Fruit fly (Drosophila melanogaster) whole organism, embryonic: ENCODE data around the gene Ubqn.

Source experiments
- ATbp ChIP-seq: fragments of 200-800 bp; sonication (Bioruptor generic); optimal IDR thresholded peaks from 2 replicates; lab custom pipeline; 2017; ENCODE audit warnings: missing biosample characterization, mild to moderate bottlenecking, missing genetic modification characterization, missing genetic modification reagents
- Abd-B ChIP-seq: fragments of 200-800 bp; sonication (Bioruptor generic); optimal IDR thresholded peaks from 2 replicates; lab custom pipeline; 2018; ENCODE audit warnings: missing biosample characterization, mild to moderate bottlenecking, missing genetic modification characterization, moderate library complexity
- BEAF-32 ChIP-seq: fragments of 200-800 bp; sonication (Bioruptor generic); optimal IDR thresholded peaks from 3 replicates; lab custom pipeline; 2017; ENCODE audit warnings: missing biosample characterization, missing genetic modification characterization, mild to moderate bottlenecking, moderate library complexity, missing genetic modification reagents
- BtbVII ChIP-seq: fragments of 200-800 bp; sonication (Bioruptor generic); optimal IDR thresholded peaks from 3 replicates; lab custom pipeline; 2017; ENCODE audit warnings: missing biosample characterization, mild to moderate bottlenecking, missing genetic modification characterization
- CG10209 ChIP-seq: fragments of 200-800 bp; sonication (Bioruptor generic); optimal IDR thresholded peaks from 3 replicates; lab custom pipeline; 2017; ENCODE audit warnings: missing biosample characterization, mild to moderate bottlenecking, missing genetic modification characterization, missing genetic modification reagents
- CG10462 ChIP-seq: fragments of 200-800 bp; sonication (Bioruptor generic); optimal IDR thresholded peaks from 2 replicates; lab custom pipeline; 2016; ENCODE audit warnings: missing biosample characterization, missing genetic modification characterization
- CG13287 ChIP-seq: fragments of 200-800 bp; sonication (Bioruptor generic); IDR thresholded peaks from 2 replicates; pipeline ENCODE4 v1.3.6; 2022; ENCODE audit warnings: missing biosample characterization, missing genetic modification characterization; ENCODE audit not compliant: partially characterized antibody
- CG14050 ChIP-seq: fragments of 200-800 bp; sonication (Bioruptor generic); IDR thresholded peaks from 3 replicates; pipeline ENCODE4 v1.3.6; 2022; ENCODE audit warnings: missing biosample characterization, missing genetic modification characterization
- CG15696 ChIP-seq: fragments of 200-800 bp; sonication (Bioruptor generic); optimal IDR thresholded peaks from 2 replicates; lab custom pipeline; 2019; ENCODE audit warnings: missing biosample characterization, mild to moderate bottlenecking, missing genetic modification characterization, moderate library complexity
- CG17612 ChIP-seq: fragments of 200-800 bp; sonication (Bioruptor generic); IDR thresholded peaks from 2 replicates; pipeline ENCODE4 v1.3.6; 2022; ENCODE audit warnings: missing biosample characterization, missing genetic modification characterization
- CG17802 ChIP-seq: fragments of 200-800 bp; sonication (Bioruptor generic); optimal IDR thresholded peaks from 2 replicates; lab custom pipeline; 2018; ENCODE audit warnings: missing biosample characterization, mild to moderate bottlenecking, missing genetic modification characterization, moderate library complexity
- CG1792 ChIP-seq: fragments of 200-800 bp; sonication (Bioruptor generic); optimal IDR thresholded peaks from 2 replicates; lab custom pipeline; 2016; ENCODE audit warnings: missing biosample characterization, missing genetic modification characterization
- CG18476 ChIP-seq: fragments of 200-800 bp; sonication (Bioruptor generic); optimal IDR thresholded peaks from 2 replicates; lab custom pipeline; 2016; ENCODE audit warnings: missing biosample characterization, mild to moderate bottlenecking, missing genetic modification characterization
- CG2202 ChIP-seq: fragments of 200-800 bp; sonication (Bioruptor generic); optimal IDR thresholded peaks from 2 replicates; lab custom pipeline; 2018; ENCODE audit warnings: missing biosample characterization, mild to moderate bottlenecking, missing genetic modification characterization
- CG30020 ChIP-seq: fragments of 200-800 bp; optimal IDR thresholded peaks from 2 replicates; lab custom pipeline; 2019; ENCODE audit warnings: missing biosample characterization, mild to moderate bottlenecking, missing genetic modification characterization, moderate library complexity
- CG4282 ChIP-seq: fragments of 200-800 bp; sonication (Bioruptor generic); optimal IDR thresholded peaks from 2 replicates; lab custom pipeline; 2016; ENCODE audit warnings: missing biosample characterization, missing genetic modification characterization
- CG5953 ChIP-seq: fragments of 200-800 bp; sonication (Bioruptor generic); IDR thresholded peaks from 2 replicates; pipeline ENCODE4 v1.3.6; 2022; ENCODE audit warnings: missing biosample characterization, missing genetic modification characterization
- CG6175 ChIP-seq: fragments of 200-800 bp; sonication (Bioruptor generic); IDR thresholded peaks from 3 replicates; pipeline ENCODE4 v1.3.6; 2022; ENCODE audit warnings: missing biosample characterization, missing genetic modification characterization
- CG6813 ChIP-seq: fragments of 200-800 bp; sonication (Bioruptor generic); optimal IDR thresholded peaks from 2 replicates; lab custom pipeline; 2017; ENCODE audit warnings: missing biosample characterization, missing genetic modification characterization, mild to moderate bottlenecking, moderate library complexity, missing genetic modification reagents
- CG7928 ChIP-seq: fragments of 200-800 bp; sonication (Bioruptor generic); optimal IDR thresholded peaks from 2 replicates; lab custom pipeline; 2017; ENCODE audit warnings: missing biosample characterization, mild to moderate bottlenecking, missing genetic modification characterization
- CG7987 ChIP-seq: fragments of 200-800 bp; sonication (Bioruptor generic); optimal IDR thresholded peaks from 2 replicates; lab custom pipeline; 2018; ENCODE audit warnings: missing biosample characterization, mild to moderate bottlenecking, missing genetic modification characterization, moderate library complexity
- CG8089 ChIP-seq: fragments of 200-800 bp; sonication (Bioruptor generic); optimal IDR thresholded peaks from 3 replicates; lab custom pipeline; 2016; ENCODE audit warnings: missing biosample characterization, missing genetic modification characterization
- CG8290 ChIP-seq, 3 experiments: fragments of 200-800 bp; sonication (Bioruptor generic); optimal IDR thresholded peaks; 2 replicates each; lab custom pipeline; 2016 to 2019; ENCODE audit warnings: missing biosample characterization in 3 of 3, missing genetic modification characterization in 3 of 3, mild to moderate bottlenecking in 2 of 3, moderate library complexity in 1 of 3
- Doc3 ChIP-seq: fragments of 200-800 bp; sonication (Bioruptor generic); IDR thresholded peaks from 3 replicates; pipeline ENCODE4 v1.3.6; 2022; ENCODE audit warnings: missing biosample characterization, missing genetic modification characterization; ENCODE audit not compliant: partially characterized antibody
- Elba2 ChIP-seq: fragments of 200-800 bp; sonication (Bioruptor generic); optimal IDR thresholded peaks from 3 replicates; lab custom pipeline; 2016; ENCODE audit warnings: missing biosample characterization, missing genetic modification characterization
- H15 ChIP-seq: fragments of 200-800 bp; sonication (Bioruptor generic); IDR thresholded peaks from 3 replicates; pipeline ENCODE4 v1.3.6; 2022; ENCODE audit warnings: missing biosample characterization, missing genetic modification characterization
- Neu2 ChIP-seq: fragments of 200-800 bp; sonication (Bioruptor generic); optimal IDR thresholded peaks from 3 replicates; lab custom pipeline; 2016; ENCODE audit warnings: missing biosample characterization, missing genetic modification characterization, borderline replicate concordance
- Poxn ChIP-seq: fragments of 200-800 bp; sonication (Bioruptor generic); IDR thresholded peaks from 2 replicates; pipeline ENCODE4 v1.3.6; 2022; ENCODE audit warnings: missing biosample characterization, missing genetic modification characterization
- Rfx ChIP-seq: fragments of 200-800 bp; sonication (Bioruptor generic); IDR thresholded peaks from 2 replicates; pipeline ENCODE4 v1.3.6; 2022; ENCODE audit warnings: missing biosample characterization, missing genetic modification characterization
- Scr ChIP-seq: fragments of 200-800 bp; sonication (Bioruptor generic); IDR thresholded peaks from 2 replicates; pipeline ENCODE4 v1.3.6; 2022; ENCODE audit warnings: missing biosample characterization, missing genetic modification characterization; ENCODE audit not compliant: partially characterized antibody
- Sox102F ChIP-seq: fragments of 200-800 bp; sonication (Bioruptor generic); optimal IDR thresholded peaks from 2 replicates; lab custom pipeline; 2018; ENCODE audit warnings: missing biosample characterization, mild to moderate bottlenecking, missing genetic modification characterization, moderate library complexity
- Usf ChIP-seq: fragments of 200-800 bp; sonication (Bioruptor generic); optimal IDR thresholded peaks from 2 replicates; lab custom pipeline; 2017; ENCODE audit warnings: missing genotype, missing biosample characterization, missing genetic modification characterization
- ab ChIP-seq: fragments of 200-800 bp; sonication (Bioruptor generic); optimal IDR thresholded peaks from 2 replicates; lab custom pipeline; 2016; ENCODE audit warnings: missing biosample characterization, missing genetic modification characterization
- bbx ChIP-seq: fragments of 200-800 bp; sonication (Bioruptor generic); IDR thresholded peaks from 2 replicates; pipeline ENCODE4 v1.3.6; 2022; ENCODE audit warnings: missing biosample characterization, missing genetic modification characterization; ENCODE audit not compliant: partially characterized antibody
- ci ChIP-seq: fragments of 200-800 bp; sonication (Bioruptor generic); IDR thresholded peaks from 3 replicates; pipeline ENCODE4 v1.3.6; 2022; ENCODE audit warnings: missing biosample characterization, missing genetic modification characterization
- crol ChIP-seq: fragments of 200-800 bp; sonication (Bioruptor generic); IDR thresholded peaks from 2 replicates; pipeline ENCODE4 v1.3.6; 2022; ENCODE audit warnings: missing biosample characterization, missing genetic modification characterization
- dpn ChIP-seq, 2 experiments: fragments of 200-800 bp; sonication (Bioruptor generic); optimal IDR thresholded peaks; 3 replicates each; lab custom pipeline; 2016; ENCODE audit warnings: missing biosample characterization in 2 of 2, missing genetic modification characterization in 2 of 2
- emc ChIP-seq: fragments of 200-800 bp; sonication (Bioruptor generic); optimal IDR thresholded peaks from 2 replicates; lab custom pipeline; 2016; ENCODE audit warnings: missing biosample characterization, missing genetic modification characterization
- fd64A ChIP-seq: fragments of 200-800 bp; sonication (Bioruptor generic); optimal IDR thresholded peaks from 3 replicates; lab custom pipeline; 2018; ENCODE audit warnings: missing biosample characterization, mild to moderate bottlenecking, missing genetic modification characterization
- gcm ChIP-seq: fragments of 200-800 bp; sonication (Bioruptor generic); optimal IDR thresholded peaks from 2 replicates; lab custom pipeline; 2019; ENCODE audit warnings: missing biosample characterization, mild to moderate bottlenecking, missing genetic modification characterization, moderate library complexity
- gem ChIP-seq: fragments of 200-800 bp; sonication (Bioruptor generic); optimal IDR thresholded peaks from 2 replicates; lab custom pipeline; 2019; ENCODE audit warnings: missing biosample characterization, mild to moderate bottlenecking, missing genetic modification characterization, moderate library complexity
- nau ChIP-seq: fragments of 200-800 bp; sonication (Bioruptor generic); optimal IDR thresholded peaks from 3 replicates; lab custom pipeline; 2017; ENCODE audit warnings: missing biosample characterization, mild to moderate bottlenecking, missing genetic modification characterization, missing genetic modification reagents
- phol ChIP-seq: fragments of 200-800 bp; sonication (Bioruptor generic); optimal IDR thresholded peaks from 3 replicates; lab custom pipeline; 2018; ENCODE audit warnings: missing biosample characterization, mild to moderate bottlenecking, missing genetic modification characterization, moderate library complexity
- psq ChIP-seq: fragments of 200-800 bp; sonication (Bioruptor generic); optimal IDR thresholded peaks from 2 replicates; lab custom pipeline; 2017; ENCODE audit warnings: missing biosample characterization, missing genetic modification characterization
- pum ChIP-seq: fragments of 200-800 bp; sonication (Bioruptor generic); optimal IDR thresholded peaks from 2 replicates; lab custom pipeline; 2016; ENCODE audit warnings: missing biosample characterization, missing genetic modification characterization
- schlank ChIP-seq: fragments of 200-800 bp; sonication (Bioruptor generic); optimal IDR thresholded peaks from 2 replicates; lab custom pipeline; 2018; ENCODE audit warnings: missing biosample characterization, mild to moderate bottlenecking, missing genetic modification characterization
- scrt ChIP-seq: fragments of 200-800 bp; sonication (Bioruptor generic); optimal IDR thresholded peaks from 2 replicates; lab custom pipeline; 2018; ENCODE audit warnings: missing biosample characterization, mild to moderate bottlenecking, missing genetic modification characterization, moderate library complexity
- tgo ChIP-seq: fragments of 200-800 bp; sonication (Bioruptor generic); IDR thresholded peaks from 3 replicates; pipeline ENCODE4 v1.3.6; 2022; ENCODE audit warnings: missing biosample characterization, missing genetic modification characterization
- wek ChIP-seq: fragments of 200-800 bp; sonication (Bioruptor generic); optimal IDR thresholded peaks from 3 replicates; lab custom pipeline; 2018; ENCODE audit warnings: missing biosample characterization, mild to moderate bottlenecking, missing genetic modification characterization, moderate library complexity
- zfh1 ChIP-seq: fragments of 200-800 bp; sonication (Bioruptor generic); IDR thresholded peaks from 3 replicates; pipeline ENCODE4 v1.3.6; 2022; ENCODE audit warnings: missing biosample characterization, missing genetic modification characterization

The Ubqn gene

DNA sequence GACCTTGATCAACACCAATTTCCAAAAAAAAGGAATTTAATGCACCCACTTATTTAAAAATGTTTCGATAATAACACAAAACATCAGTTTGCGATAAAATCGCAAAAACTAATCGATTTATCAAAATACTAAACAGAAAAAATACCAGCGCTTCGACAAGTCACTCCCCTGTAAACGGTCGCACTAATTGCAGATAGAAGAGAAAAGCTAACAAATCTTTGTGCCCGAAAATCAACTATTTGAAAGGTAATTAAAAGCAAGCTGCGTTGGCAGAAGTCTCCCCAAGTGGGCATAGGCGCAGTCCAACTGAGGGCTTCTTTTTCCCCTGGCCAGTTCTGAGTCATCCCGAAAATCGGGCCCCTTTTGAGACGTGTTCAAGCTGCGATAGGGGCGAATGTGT, 47.2 kb downstream of the Ubqn start, which contains the start of gene AP-1-2beta (continued):
- TF ChIP-seq Abd-B (no peak), H15 (no peak), Doc3 (no peak), zfh1 (GFP tag; lab: Robert Waterston, UW) (no peak), Elba2 (no peak), pum (GFP tag; lab: Kevin White, UChicago) (no peak), CG17612 (no peak), CG17802 (no peak), CG6175 (GFP tag; lab: Robert Waterston, UW) (no peak), ab (no peak), CG4282 (no peak), schlank (no peak), Neu2 (no peak), BEAF-32 (peak; percentile 50), CG18476 (GFP tag; lab: Kevin White, UChicago) (no peak), emc (GFP tag; lab: Kevin White, UChicago) (no peak), Rfx (GFP tag; lab: Robert Waterston, UW) (no peak), phol (tag; lab: Kevin White, UChicago) (no peak), CG2202 (no peak), CG6813 (GFP tag; lab: Kevin White, UChicago) (no peak), wek (GFP tag; lab: Kevin White, UChicago) (no peak), BtbVII (GFP tag; lab: Kevin White, UChicago) (no peak), CG30020 (peak; percentile 28), tgo (GFP tag; lab: Robert Waterston, UW) (no peak), gem (tag; lab: Kevin White, UChicago) (no peak), CG7928 (GFP tag; lab: Kevin White, UChicago) (no peak), CG7987 (no peak), Poxn (GFP tag; lab: Robert Waterston, UW) (no peak), psq (GFP tag; lab: Kevin White, UChicago) (no peak), ci (no peak), fd64A (GFP tag; lab: Kevin White, UChicago) (no peak), CG13287 (GFP tag; lab: Robert Waterston, UW) (peak; percentile 57), CG8290 (GFP tag; optimal IDR thresholded peaks at IDR 0.05; lab: Kevin White, UChicago) (peak; percentile 20), CG8290 (tag; optimal IDR thresholded peaks at IDR 0.05; lab: Kevin White, UChicago) (no peak), Scr (GFP tag; lab: Robert Waterston, UW) (peak; percentile 38), dpn (GFP tag; optimal IDR thresholded peaks at IDR 0.05; lab: Kevin White, UChicago) (no peak), ATbp (GFP tag; lab: Kevin White, UChicago) (no peak), CG1792 (no peak), Usf (GFP tag; lab: Kevin White, UChicago) (no peak), CG5953 (GFP tag; lab: Robert Waterston, UW) (no peak), CG10462 (no peak), scrt (GFP tag; lab: Kevin White, UChicago) (no peak), CG14050 (GFP tag; lab: Robert Waterston, UW) (no peak), bbx (GFP tag; lab: Robert Waterston, UW) (peak; percentile 38; the same call in 1 of the 2 replicates), CG10209 (GFP tag; lab: Kevin White, UChicago) (no peak), Sox102F (GFP tag; lab: Kevin White, UChicago) (no peak), CG8089 (GFP tag; lab: Kevin White, UChicago) (no peak), CG15696 (tag; lab: Kevin White, UChicago) (no peak), nau (GFP tag; lab: Kevin White, UChicago) (no peak), crol (GFP tag; lab: Robert Waterston, UW) (no peak), gcm (GFP tag; lab: Kevin White, UChicago) (no peak)
